Worm (Caenorhabditis elegans) whole organism, midembryonic: ENCODE data around the gene sru-24.

Experiments
- T22C8.4 ChIP-seq: fragments of 200-800 bp; sonication (Bioruptor generic); IDR thresholded peaks from 2 replicates; pipeline ENCODE4 v1.3.6; 2022; ENCODE audit warnings: missing genetic modification characterization, missing compliant biosample characterization
- flt-1 ChIP-seq: fragments of 200-800 bp; sonication (Bioruptor generic); IDR thresholded peaks from 2 replicates; pipeline ENCODE4 v1.3.6; 2022; ENCODE audit warnings: missing genetic modification characterization, missing compliant biosample characterization
- med-1 ChIP-seq: sonication (generic microtip); optimal IDR thresholded peaks from 2 replicates; lab custom pipeline; 2017; ENCODE audit warnings: missing genetic modification characterization, mild to moderate bottlenecking, missing compliant biosample characterization, antibody characterized with exemption, missing genetic modification reagents; ENCODE audit not compliant: insufficient read depth
- tab-1 ChIP-seq: fragments of 200-800 bp; sonication (Bioruptor generic); IDR thresholded peaks from 2 replicates; pipeline ENCODE4 v1.3.6; 2022; ENCODE audit warnings: missing genetic modification characterization, missing compliant biosample characterization
- ztf-23 ChIP-seq: fragments of 200-800 bp; sonication (Bioruptor generic); IDR thresholded peaks from 2 replicates; pipeline ENCODE4 v1.3.6; 2022; ENCODE audit warnings: missing genetic modification reagents, missing genetic modification characterization, missing compliant biosample characterization
- ztf-29 ChIP-seq: fragments of 200-800 bp; sonication (Bioruptor generic); IDR thresholded peaks from 2 replicates; pipeline ENCODE4 v1.3.6; 2022; ENCODE audit warnings: missing genetic modification reagents, missing genetic modification characterization, missing compliant biosample characterization

DNA sequence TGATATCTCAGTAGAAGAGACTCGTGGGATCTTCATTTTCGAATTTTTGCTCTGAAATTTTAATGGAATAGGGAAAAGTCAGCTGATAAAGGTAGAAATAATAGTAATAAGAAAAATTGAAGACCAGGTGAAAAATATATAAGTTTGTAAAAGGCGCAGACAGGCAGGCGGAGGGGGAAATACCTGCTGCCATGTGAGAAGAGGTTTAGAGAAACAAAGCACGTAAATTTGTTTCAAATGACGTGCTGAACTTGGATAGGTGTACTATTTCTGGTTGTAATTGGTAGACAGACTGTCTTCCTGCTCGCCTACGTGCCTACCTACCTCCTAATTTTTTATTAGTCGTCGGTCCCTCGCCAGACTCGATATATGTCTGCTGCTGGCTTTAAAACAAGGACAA, 3.8 kb downstream of the sru-24 start, which contains the start of gene nhr-180:
- TF ChIP-seq tab-1 (GFP tag; lab: Robert Waterston, UW) (no peak), ztf-29 (GFP tag; lab: Robert Waterston, UW) (no peak), flt-1 (GFP tag; lab: Robert Waterston, UW) (no peak), med-1 (GFP tag; lab: Kevin White, UChicago) (no peak), T22C8.4 (GFP tag; lab: Robert Waterston, UW) (no peak), ztf-23 (GFP tag; lab: Robert Waterston, UW) (no peak)
